Worm (Caenorhabditis elegans) whole organism, late embryonic: ENCODE results near the gene srd-49.

ENCODE experiments used
- C38D4.7 ChIP-seq: fragments of 200-800 bp; sonication (Bioruptor generic); optimal IDR thresholded peaks from 2 replicates; lab custom pipeline; 2018; ENCODE audit warnings: mild to moderate bottlenecking, missing genetic modification characterization, moderate library complexity, missing compliant biosample characterization
- F13H6.1 ChIP-seq: sonication (generic microtip); optimal IDR thresholded peaks from 2 replicates; lab custom pipeline; 2016; ENCODE audit warnings: missing genetic modification characterization, missing compliant biosample characterization
- K09A11.1 ChIP-seq: sonication (generic microtip); optimal IDR thresholded peaks from 2 replicates; lab custom pipeline; 2017; ENCODE audit warnings: antibody characterized with exemption, mild to moderate bottlenecking, missing genetic modification characterization, missing compliant biosample characterization; ENCODE audit not compliant: insufficient read depth
- Y22D7AL.16 ChIP-seq: sonication (generic microtip); optimal IDR thresholded peaks from 2 replicates; lab custom pipeline; 2016; ENCODE audit warnings: missing genetic modification characterization, missing compliant biosample characterization
- ama-1 ChIP-seq: fragments of 150-350 bp; optimal IDR thresholded peaks from 2 replicates; lab custom pipeline; 2014
- ceh-18 ChIP-seq: sonication (generic microtip); optimal IDR thresholded peaks from 2 replicates; lab custom pipeline; 2016; ENCODE audit warnings: missing genetic modification characterization, missing compliant biosample characterization
- ceh-19 ChIP-seq: fragments of 200-800 bp; sonication (Bioruptor generic); optimal IDR thresholded peaks from 2 replicates; lab custom pipeline; 2018; ENCODE audit warnings: mild to moderate bottlenecking, missing genetic modification characterization, missing compliant biosample characterization
- ceh-24 ChIP-seq: sonication (generic microtip); optimal IDR thresholded peaks from 2 replicates; lab custom pipeline; 2016; ENCODE audit warnings: mild to moderate bottlenecking, missing genetic modification characterization, missing compliant biosample characterization
- ceh-30 ChIP-seq: fragments of 150-350 bp; optimal IDR thresholded peaks from 2 replicates; lab custom pipeline; 2014; ENCODE audit warnings: missing biosample characterization, missing genetic modification characterization
- ceh-31 ChIP-seq: sonication (generic microtip); optimal IDR thresholded peaks from 2 replicates; lab custom pipeline; 2016; ENCODE audit warnings: missing genetic modification characterization, missing compliant biosample characterization
- ceh-34 ChIP-seq: sonication (generic microtip); optimal IDR thresholded peaks from 2 replicates; lab custom pipeline; 2016; ENCODE audit warnings: mild to moderate bottlenecking, missing genetic modification characterization, missing compliant biosample characterization
- ceh-45 ChIP-seq: fragments of 200-800 bp; sonication (Bioruptor generic); IDR thresholded peaks from 2 replicates; pipeline ENCODE4 v1.3.6; 2022; ENCODE audit warnings: missing genetic modification reagents, missing genetic modification characterization, missing compliant biosample characterization
- ceh-9 ChIP-seq: sonication (generic microtip); optimal IDR thresholded peaks from 2 replicates; lab custom pipeline; 2016; ENCODE audit warnings: mild to moderate bottlenecking, missing genetic modification characterization, inconsistent platforms, missing compliant biosample characterization
- elt-2 ChIP-seq: sonication (generic microtip); optimal IDR thresholded peaks from 2 replicates; lab custom pipeline; 2016; ENCODE audit warnings: missing genetic modification reagents, missing genetic modification characterization, missing compliant biosample characterization
- elt-4 ChIP-seq: sonication (generic microtip); optimal IDR thresholded peaks from 2 replicates; lab custom pipeline; 2016; ENCODE audit warnings: missing genetic modification characterization, missing compliant biosample characterization
- eyg-1 ChIP-seq: sonication (generic microtip); optimal IDR thresholded peaks from 2 replicates; lab custom pipeline; 2016; ENCODE audit warnings: missing genotype, missing genetic modification characterization, missing compliant biosample characterization
- fax-1 ChIP-seq: sonication (generic microtip); optimal IDR thresholded peaks from 2 replicates; lab custom pipeline; 2016; ENCODE audit warnings: missing genotype, missing genetic modification characterization, missing compliant biosample characterization
- fkh-10 ChIP-seq: fragments of 150-350 bp; optimal IDR thresholded peaks from 2 replicates; lab custom pipeline; 2014; ENCODE audit warnings: missing biosample characterization, missing genetic modification reagents, missing genetic modification characterization
- gmeb-2 ChIP-seq: sonication (generic microtip); optimal IDR thresholded peaks from 2 replicates; lab custom pipeline; 2016; ENCODE audit warnings: missing genetic modification characterization, inconsistent platforms, missing compliant biosample characterization
- hlh-30 ChIP-seq: sonication (generic microtip); optimal IDR thresholded peaks from 2 replicates; lab custom pipeline; 2017; ENCODE audit warnings: antibody characterized with exemption, missing genetic modification characterization, missing compliant biosample characterization; ENCODE audit not compliant: insufficient read depth
- hlh-6 ChIP-seq: sonication (generic microtip); optimal IDR thresholded peaks from 2 replicates; lab custom pipeline; 2016; ENCODE audit warnings: missing genotype, missing genetic modification characterization, missing compliant biosample characterization
- hlh-8 ChIP-seq: sonication (generic microtip); optimal IDR thresholded peaks from 2 replicates; lab custom pipeline; 2016; ENCODE audit warnings: missing genotype, missing genetic modification characterization, missing compliant biosample characterization
- lin-11 ChIP-seq: fragments of 200-800 bp; sonication (Bioruptor generic); optimal IDR thresholded peaks from 2 replicates; lab custom pipeline; 2018; ENCODE audit warnings: mild to moderate bottlenecking, missing genetic modification characterization, missing compliant biosample characterization
- nhr-11 ChIP-seq: fragments of 150-350 bp; optimal IDR thresholded peaks from 2 replicates; lab custom pipeline; 2014; ENCODE audit warnings: missing biosample characterization, missing genetic modification characterization
- nhr-232 ChIP-seq: sonication (generic microtip); optimal IDR thresholded peaks from 2 replicates; lab custom pipeline; 2016; ENCODE audit warnings: missing genetic modification characterization, missing compliant biosample characterization
- npax-4 ChIP-seq: sonication (generic microtip); optimal IDR thresholded peaks from 2 replicates; lab custom pipeline; 2016; ENCODE audit warnings: missing genetic modification characterization, missing compliant biosample characterization
- pax-1 ChIP-seq: fragments of 150-350 bp; optimal IDR thresholded peaks from 2 replicates; lab custom pipeline; 2014; ENCODE audit warnings: missing biosample characterization, missing genetic modification characterization
- pha-2 ChIP-seq: sonication (generic microtip); optimal IDR thresholded peaks from 2 replicates; lab custom pipeline; 2017; ENCODE audit warnings: mild to moderate bottlenecking, missing genetic modification characterization, missing compliant biosample characterization
- pqm-1 ChIP-seq: sonication (generic microtip); optimal IDR thresholded peaks from 2 replicates; lab custom pipeline; 2016; ENCODE audit warnings: missing genetic modification characterization, missing compliant biosample characterization
- pros-1 ChIP-seq: fragments of 150-350 bp; optimal IDR thresholded peaks from 2 replicates; lab custom pipeline; 2014; ENCODE audit warnings: missing biosample characterization, missing genetic modification reagents, missing genetic modification characterization
- ref-2 ChIP-seq: sonication (generic microtip); optimal IDR thresholded peaks from 2 replicates; lab custom pipeline; 2016; ENCODE audit warnings: missing genetic modification characterization, missing compliant biosample characterization
- rnt-1 ChIP-seq: sonication (generic microtip); optimal IDR thresholded peaks from 2 replicates; lab custom pipeline; 2016; ENCODE audit warnings: missing genetic modification characterization, missing compliant biosample characterization
- sox-2 ChIP-seq: fragments of 200-800 bp; sonication (Bioruptor generic); IDR thresholded peaks from 2 replicates; pipeline ENCODE4 v1.3.6; 2022; ENCODE audit warnings: missing genetic modification reagents, missing genetic modification characterization, missing compliant biosample characterization
- sox-4 ChIP-seq: sonication (generic microtip); optimal IDR thresholded peaks from 2 replicates; lab custom pipeline; 2017; ENCODE audit warnings: mild to moderate bottlenecking, missing genetic modification characterization, inconsistent platforms, missing compliant biosample characterization
- tbx-7 ChIP-seq: sonication (generic microtip); optimal IDR thresholded peaks from 2 replicates; lab custom pipeline; 2016; ENCODE audit warnings: missing genotype, missing genetic modification characterization, missing compliant biosample characterization
- unc-3 ChIP-seq, 2 experiments: fragments of 200-800 bp in 1 of 2; sonication (Bioruptor generic) in 1 of 2; sonication (generic microtip) in 1 of 2; conservative IDR thresholded peaks in 1 of 2; optimal IDR thresholded peaks in 1 of 2; 2 replicates each; pipeline versions ENCODE4 v1.3.6 to Lab custom; 2016 to 2022; ENCODE audit warnings: missing compliant biosample characterization in 2 of 2, missing genetic modification characterization in 2 of 2, missing genetic modification reagents in 1 of 2
- unc-55 ChIP-seq: sonication (generic microtip); optimal IDR thresholded peaks from 2 replicates; lab custom pipeline; 2017; ENCODE audit warnings: missing biosample characterization, missing genetic modification reagents, missing genetic modification characterization
- zip-5 ChIP-seq: sonication (generic microtip); optimal IDR thresholded peaks from 2 replicates; lab custom pipeline; 2016; ENCODE audit warnings: missing genetic modification characterization, missing compliant biosample characterization

Gene srd-49

DNA sequence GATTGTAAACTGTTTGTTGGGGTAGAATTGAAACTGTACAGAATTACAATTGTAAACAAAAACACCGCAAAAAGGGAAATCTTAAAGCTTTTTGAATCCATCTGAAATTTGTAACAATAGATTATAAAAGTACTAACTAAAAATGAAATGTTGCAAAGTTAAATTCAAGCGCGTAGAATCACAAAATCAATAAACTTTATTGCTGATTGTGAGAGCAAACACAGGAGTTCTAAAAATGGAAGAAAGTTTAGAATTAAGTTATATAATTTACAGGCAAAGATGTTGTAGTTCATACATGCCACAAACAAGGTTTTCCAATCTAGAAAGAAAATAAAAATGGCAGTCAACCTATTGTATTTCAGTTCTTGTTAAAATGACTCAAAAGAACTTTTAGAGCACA, 17.7 kb downstream of the srd-49 start, which contains the start of gene C08B6.3:
C08B6.3 (minus strand) TSS at position 101 of the 400 bp plus-strand sequence.
- TF ChIP-seq ceh-34 (tag; lab: Kevin White, UChicago) (no peak), pqm-1 (tag; lab: Kevin White, UChicago) (no peak), pax-1 (tag; lab: Kevin White, UChicago) (no peak), sox-2 (GFP tag; lab: Robert Waterston, UW) (no peak), rnt-1 (no peak), nhr-11 (tag; lab: Kevin White, UChicago) (no peak), zip-5 (tag; lab: Kevin White, UChicago) (no peak), F13H6.1 (no peak), elt-2 (no peak), C38D4.7 (GFP tag; lab: Kevin White, UChicago) (no peak), fkh-10 (GFP tag; lab: Kevin White, UChicago) (no peak), hlh-30 (tag; lab: Kevin White, UChicago) (no peak), elt-4 (tag; lab: Kevin White, UChicago) (no peak), lin-11 (tag; lab: Kevin White, UChicago) (no peak), ceh-24 (no peak), tbx-7 (no peak), ceh-30 (tag; lab: Kevin White, UChicago) (no peak)

ce11 chrV:10114329-10114728, 19.9 kb downstream of the srd-49 start, which contains the start of gene cht-5:
Gene cht-5 (plus strand): TSS chrV:10114629.
- no peak for TF ChIP-seq ceh-19 (GFP tag; lab: Kevin White, UChicago)
- no peak for TF ChIP-seq ceh-45 (GFP tag; lab: Robert Waterston, UW)
- no peak for TF ChIP-seq fax-1 (tag; lab: Kevin White, UChicago)
- no peak for TF ChIP-seq unc-55 (GFP tag; lab: Kevin White, UChicago)

ce11 chrV:10117465-10117864, 23.0 kb downstream of the srd-49 start, which contains the start of gene C08B6.5:
Gene C08B6.5 (plus strand): TSS chrV:10117765.
- TF ChIP-seq hlh-6 (tag; lab: Kevin White, UChicago) (no peak), sox-4 (tag; lab: Kevin White, UChicago) (no peak), npax-4 (tag; lab: Kevin White, UChicago) (no peak), K09A11.1 (no peak), ama-1 (lab: Kevin White, UChicago) (no peak), pqm-1 (tag; lab: Kevin White, UChicago) (no peak), tbx-7 (no peak), pros-1 (tag; lab: Kevin White, UChicago) (no peak), unc-3 (GFP tag; conservative IDR thresholded peaks at IDR 0.05; lab: Robert Waterston, UW) (no peak), unc-3 (tag; optimal IDR thresholded peaks at IDR 0.05; lab: Kevin White, UChicago) (no peak), hlh-8 (no peak), nhr-232 (tag; lab: Kevin White, UChicago) (no peak)

ce11 chrV:10120898-10121297, 26.4 kb downstream of the srd-49 start, which contains the start of gene srxa-18:
Gene srxa-18 (minus strand): TSS chrV:10120997.
- no peak for TF ChIP-seq eyg-1
- TF ChIP-seq ama-1 (lab: Kevin White, UChicago): no peak
- TF ChIP-seq zip-5 (tag; lab: Kevin White, UChicago): no peak
- TF ChIP-seq pha-2: no peak
- no peak for TF ChIP-seq unc-55 (GFP tag; lab: Kevin White, UChicago)
- no peak for TF ChIP-seq npax-4 (tag; lab: Kevin White, UChicago)
- no peak for TF ChIP-seq ceh-31 (tag; lab: Kevin White, UChicago)
- no peak for TF ChIP-seq ref-2 (tag; lab: Kevin White, UChicago)
- TF ChIP-seq ceh-45 (GFP tag; lab: Robert Waterston, UW): no peak
- TF ChIP-seq ceh-9: no peak
- no peak for TF ChIP-seq Y22D7AL.16
- TF ChIP-seq ceh-18: no peak
- no peak for TF ChIP-seq K09A11.1
- no peak for TF ChIP-seq gmeb-2 (tag; lab: Kevin White, UChicago)
- no peak for TF ChIP-seq hlh-8
